Worm (Caenorhabditis elegans): ENCODE results near the gene ZK686.6.

The ZK686.6 gene

DNA sequence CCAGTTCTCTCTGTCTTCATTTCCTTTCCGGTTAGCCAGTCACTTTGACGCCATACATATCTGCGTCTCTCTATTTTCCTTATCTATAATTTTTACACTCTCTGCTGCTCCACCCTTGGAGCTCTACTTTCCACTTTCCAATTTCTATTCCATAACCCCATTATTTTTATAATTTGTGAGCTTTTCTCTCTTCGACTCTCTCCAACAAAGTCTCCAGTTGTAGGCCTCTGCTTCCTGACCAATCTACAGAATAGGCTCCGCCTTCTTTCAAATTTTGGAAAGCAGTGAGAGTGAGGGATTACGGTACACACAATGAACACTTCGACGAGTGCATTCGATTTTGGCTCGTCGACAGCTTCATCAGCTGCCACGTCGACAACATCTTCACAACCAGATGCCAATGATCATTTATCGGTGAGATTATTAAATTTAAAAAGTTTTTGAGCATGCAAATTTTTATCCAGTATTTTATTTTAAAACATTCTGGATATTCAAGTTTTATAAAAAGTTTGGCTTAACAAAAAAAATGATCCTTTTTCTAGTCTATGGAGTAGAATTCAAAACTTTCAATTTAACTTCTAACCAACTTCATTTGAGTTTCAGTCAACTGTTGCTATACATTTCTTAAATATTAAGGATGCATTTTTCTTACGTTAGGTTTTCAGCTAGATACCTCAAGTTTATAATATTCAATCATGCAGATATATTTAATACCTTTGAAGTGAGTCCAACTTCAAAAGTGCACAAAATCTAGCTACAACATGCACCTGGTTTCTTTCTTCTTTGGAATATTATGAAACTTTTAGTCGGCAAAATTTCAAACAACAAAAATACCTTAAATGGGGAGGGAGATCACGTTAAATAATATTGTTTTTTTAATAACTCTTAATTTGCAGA lies 41.6 kb upstream of the ZK686.6 start, which contains the start of gene egl-5:
TSS of gene egl-5 (plus strand) at position 216 of the 897 bp plus-strand sequence.
- TF ChIP-seq lin-13 (GFP tag; optimal IDR thresholded peaks at IDR 0.05) (no peak), lsy-2 (tag; optimal IDR thresholded peaks at IDR 0.05) (peak in 1 of 2 experiments; percentile 25), alr-1 (tag; optimal IDR thresholded peaks at IDR 0.05) (no peak), sem-4 (tag; optimal IDR thresholded peaks at IDR 0.05) (peak; percentile 100)

DNA sequence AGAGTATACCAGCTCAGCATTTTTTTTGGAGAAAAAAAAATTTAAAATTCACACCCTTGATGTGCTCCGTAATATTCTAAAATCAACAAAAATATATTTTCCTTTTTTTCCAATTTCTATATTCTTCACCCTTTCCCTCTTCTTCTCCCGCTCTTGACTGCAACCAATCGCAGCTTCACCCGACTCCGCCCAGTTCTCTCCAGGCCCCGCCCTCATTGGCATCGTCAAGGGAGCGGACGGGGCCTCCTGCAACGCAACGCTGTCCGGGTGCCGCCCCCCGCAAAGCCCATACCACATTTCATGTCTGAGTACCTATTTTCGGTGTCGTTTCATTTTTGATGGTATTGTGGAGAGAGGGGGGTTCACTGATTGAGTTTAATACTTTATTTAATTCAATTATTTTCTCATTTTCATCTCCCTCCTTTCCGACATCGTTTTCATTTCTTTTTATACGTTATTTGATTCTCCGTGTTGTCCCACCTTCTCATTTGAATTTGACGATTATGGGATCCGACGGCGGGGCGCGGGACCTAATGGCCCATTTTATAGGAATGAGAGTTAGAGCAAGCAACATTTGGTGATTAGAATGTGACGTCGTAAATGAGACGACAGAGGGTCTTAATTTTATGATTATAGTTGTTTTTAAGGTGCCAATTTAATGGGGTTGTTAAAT lies 39.5 kb upstream of the ZK686.6 start:
- TF ChIP-seq sem-4 (tag; optimal IDR thresholded peaks at IDR 0.05) (peak; percentile 37), lsy-2 (tag; optimal IDR thresholded peaks at IDR 0.05) (peak; percentile 6 to 37), elt-1 (tag; optimal IDR thresholded peaks at IDR 0.05) (no peak)

DNA sequence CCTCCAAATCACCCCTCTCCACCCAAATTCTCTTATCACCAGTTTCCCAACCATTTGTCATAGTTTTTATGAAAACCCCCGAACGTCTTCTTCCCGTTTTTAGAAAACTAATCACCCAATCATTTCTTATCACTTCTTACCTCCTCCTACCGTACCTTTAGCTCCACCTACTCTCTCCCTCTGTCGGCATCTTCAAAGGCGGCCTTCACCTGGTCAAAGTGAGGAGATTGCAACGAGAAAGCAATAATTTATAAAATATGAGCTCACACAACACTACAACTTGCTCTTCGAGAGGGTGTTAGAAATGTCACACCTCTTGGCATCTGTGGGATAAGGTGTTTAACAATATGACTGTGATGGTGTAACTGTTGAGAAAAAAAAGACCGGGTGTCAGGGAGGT lies 36.2 kb upstream of the ZK686.6 start:
- TF ChIP-seq sma-9 (GFP tag; optimal IDR thresholded peaks at IDR 0.05) (no peak), sma-9 (tag; optimal IDR thresholded peaks at IDR 0.05) (no peak), nhr-10 (tag; optimal IDR thresholded peaks at IDR 0.05) (no peak), egl-27 (tag; optimal IDR thresholded peaks at IDR 0.05) (no peak), lin-13 (GFP tag; optimal IDR thresholded peaks at IDR 0.05) (no peak)

DNA sequence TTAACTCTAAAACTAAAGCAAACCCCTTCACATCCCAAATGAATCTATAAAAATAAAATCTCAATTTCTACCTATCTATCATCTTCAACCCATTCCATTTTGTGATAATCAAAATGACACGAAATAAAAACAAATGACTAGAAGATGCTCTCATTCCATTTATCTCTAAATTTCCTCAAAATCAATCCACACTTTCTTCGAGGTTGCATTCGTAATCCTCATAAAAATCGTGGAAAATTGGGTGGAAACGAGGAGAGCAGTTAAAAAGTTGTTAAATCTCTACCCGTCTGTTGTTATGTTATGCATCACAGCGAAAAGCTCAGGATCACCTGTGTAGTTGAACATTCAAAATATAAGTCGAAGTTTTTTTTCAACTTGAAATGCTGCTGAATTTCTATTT lies 34.1 kb upstream of the ZK686.6 start:
- TF ChIP-seq elt-1 (tag; optimal IDR thresholded peaks at IDR 0.05), result no peak
- TF ChIP-seq sem-4 (tag; optimal IDR thresholded peaks at IDR 0.05), result no peak
- no peak for TF ChIP-seq mbf-1 (tag; optimal IDR thresholded peaks at IDR 0.05)
- TF ChIP-seq ZK546.5 (tag; optimal IDR thresholded peaks at IDR 0.05), result no peak
- no peak for TF ChIP-seq skn-1 (tag; optimal IDR thresholded peaks at IDR 0.05)
- no peak for TF ChIP-seq C34F6.9 (tag; optimal IDR thresholded peaks at IDR 0.05)
- TF ChIP-seq unc-39 (tag; optimal IDR thresholded peaks at IDR 0.05), result no peak
- TF ChIP-seq ztf-11 (tag; optimal IDR thresholded peaks at IDR 0.05), result no peak
- no peak for TF ChIP-seq sma-9 (GFP tag; optimal IDR thresholded peaks at IDR 0.05)
- TF ChIP-seq sma-9 (tag; optimal IDR thresholded peaks at IDR 0.05), result no peak
- TF ChIP-seq crh-2 (tag; optimal IDR thresholded peaks at IDR 0.05), result no peak

DNA sequence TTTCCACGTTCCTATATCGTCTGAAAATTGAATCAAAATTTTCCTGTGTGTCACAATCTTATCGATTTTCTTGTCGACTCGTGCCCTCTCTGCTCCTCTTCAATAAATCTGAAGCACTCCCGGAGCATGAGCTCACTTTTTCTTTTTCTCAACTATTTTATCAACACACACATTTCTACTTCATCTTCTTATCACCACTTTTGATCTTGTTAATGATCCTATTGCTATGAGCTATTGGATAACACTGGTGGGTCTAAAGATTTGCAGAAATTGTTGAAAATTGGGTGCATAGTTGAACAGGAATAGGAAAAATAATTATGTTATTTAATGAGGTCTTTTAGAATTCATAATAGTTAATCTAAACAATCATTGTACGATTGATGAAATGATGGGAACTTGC lies 32.5 kb upstream of the ZK686.6 start:
- TF ChIP-seq nhr-25 (tag; optimal IDR thresholded peaks at IDR 0.05) (no peak), nhr-237 (tag; optimal IDR thresholded peaks at IDR 0.05) (no peak), C34F6.9 (tag; optimal IDR thresholded peaks at IDR 0.05) (no peak), zag-1 (tag; optimal IDR thresholded peaks at IDR 0.05) (no peak), nhr-77 (tag; optimal IDR thresholded peaks at IDR 0.05) (no peak), ztf-4 (tag; optimal IDR thresholded peaks at IDR 0.05) (no peak), nhr-6 (tag; optimal IDR thresholded peaks at IDR 0.05) (no peak), gmeb-1 (tag; optimal IDR thresholded peaks at IDR 0.05) (no peak), unc-55 (GFP tag; optimal IDR thresholded peaks at IDR 0.05) (no peak), ztf-11 (tag; optimal IDR thresholded peaks at IDR 0.05) (no peak), nhr-10 (tag; optimal IDR thresholded peaks at IDR 0.05) (no peak), elt-3 (tag; optimal IDR thresholded peaks at IDR 0.05) (no peak), skn-1 (tag; optimal IDR thresholded peaks at IDR 0.05) (no peak), dmd-4 (tag; optimal IDR thresholded peaks at IDR 0.05) (no peak), alr-1 (tag; optimal IDR thresholded peaks at IDR 0.05) (no peak), mab-5 (tag; optimal IDR thresholded peaks at IDR 0.05) (no peak), peb-1 (tag; optimal IDR thresholded peaks at IDR 0.05) (no peak), F13H6.1 (tag; optimal IDR thresholded peaks at IDR 0.05) (no peak), nhr-129 (tag; optimal IDR thresholded peaks at IDR 0.05) (no peak), Y55F3AM.14 (GFP tag; optimal IDR thresholded peaks at IDR 0.05) (no peak)

DNA sequence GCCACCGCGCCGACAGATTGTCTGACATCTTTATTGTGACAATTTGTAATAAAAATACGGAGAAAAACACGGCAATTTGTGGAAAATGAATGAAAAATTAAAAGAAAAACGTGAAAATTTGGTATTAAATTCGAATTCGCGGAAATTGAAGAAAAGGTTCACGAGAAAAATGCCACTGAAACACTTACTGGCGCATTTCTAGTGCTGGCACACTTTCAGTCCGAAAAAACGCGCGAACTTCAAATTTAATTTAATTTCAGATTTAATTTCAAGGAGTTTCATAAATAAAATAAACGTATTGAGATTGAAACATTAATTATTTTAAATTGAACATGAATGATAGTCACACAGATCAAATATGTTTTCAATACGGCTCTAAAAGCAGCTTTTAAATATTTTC lies 22.5 kb upstream of the ZK686.6 start, which contains the start of gene cyk-7:
TSS of gene cyk-7 (minus strand) at position 99 of the 400 bp plus-strand sequence.
- TF ChIP-seq blmp-1 (tag; optimal IDR thresholded peaks at IDR 0.05; ENCODE audit: insufficient read depth), result no peak
- no peak for TF ChIP-seq sma-9 (GFP tag; optimal IDR thresholded peaks at IDR 0.05)
- TF ChIP-seq sma-9 (tag; optimal IDR thresholded peaks at IDR 0.05), result no peak
- peak in 1 of 2 experiments; percentile 37 for TF ChIP-seq lsy-2 (tag; optimal IDR thresholded peaks at IDR 0.05)
